Worm (Caenorhabditis elegans) whole organism, L4 larva: ENCODE results near the gene vps-53.
A peak's percentile ranks its signal among the peaks of the same experiment; 100 is the strongest.

Source experiments
- F26F4.8 ChIP-seq: fragments of 200-800 bp; sonication (Bioruptor generic); conservative IDR thresholded peaks from 2 replicates; pipeline ENCODE4 v1.3.6; 2022; ENCODE audit warnings: missing genetic modification characterization, missing compliant biosample characterization
- F44E2.7 ChIP-seq: fragments of 200-800 bp; sonication (Bioruptor generic); IDR thresholded peaks from 2 replicates; pipeline ENCODE4 v2.1.2; 2022; ENCODE audit warnings: missing genetic modification characterization, missing compliant biosample characterization
- T26A8.4 ChIP-seq: fragments of 200-800 bp; sonication (Bioruptor generic); IDR thresholded peaks from 2 replicates; pipeline ENCODE4 v1.3.6; 2022; ENCODE audit warnings: missing genetic modification characterization, missing compliant biosample characterization
- Y48G9A.11 ChIP-seq: fragments of 200-800 bp; sonication (Bioruptor generic); IDR thresholded peaks from 2 replicates; pipeline ENCODE4 v1.3.6; 2022; ENCODE audit warnings: missing genetic modification reagents, missing genetic modification characterization, missing compliant biosample characterization
- Y75B8A.6 ChIP-seq: fragments of 200-800 bp; sonication (Bioruptor generic); IDR thresholded peaks from 2 replicates; pipeline ENCODE4 v1.3.6; 2022; ENCODE audit warnings: missing genetic modification reagents, missing genetic modification characterization, missing compliant biosample characterization
- ZK337.2 ChIP-seq: fragments of 200-800 bp; sonication (Bioruptor generic); IDR thresholded peaks from 2 replicates; pipeline ENCODE4 v1.3.6; 2022; ENCODE audit warnings: missing genetic modification reagents, missing genetic modification characterization, missing compliant biosample characterization
- aha-1 ChIP-seq: fragments of 150-350 bp; peaks from one replicate; lab custom pipeline; 2014; ENCODE audit warnings: missing biosample characterization, missing genetic modification characterization
- ctbp-1 ChIP-seq: fragments of 200-800 bp; sonication (Bioruptor generic); IDR thresholded peaks from 2 replicates; pipeline ENCODE4 v1.3.6; 2022; ENCODE audit warnings: missing genetic modification reagents, missing genetic modification characterization, missing compliant biosample characterization
- daf-19 ChIP-seq: fragments of 200-800 bp; sonication (Bioruptor generic); conservative IDR thresholded peaks from 2 replicates; pipeline ENCODE4 v1.3.6; 2022; ENCODE audit warnings: missing genetic modification characterization, missing compliant biosample characterization
- dmd-6 ChIP-seq: fragments of 200-800 bp; sonication (Bioruptor generic); IDR thresholded peaks from 2 replicates; pipeline ENCODE4 v1.3.6; 2022; ENCODE audit warnings: missing genetic modification reagents, missing genetic modification characterization, missing compliant biosample characterization
- dmd-8 ChIP-seq: fragments of 200-800 bp; sonication (Bioruptor generic); IDR thresholded peaks from 2 replicates; pipeline ENCODE4 v1.3.6; 2022; ENCODE audit warnings: missing genetic modification characterization, missing compliant biosample characterization
- dpl-1 ChIP-seq: fragments of 150-350 bp; optimal IDR thresholded peaks from 2 replicates; lab custom pipeline; 2014; ENCODE audit warnings: missing biosample characterization, missing genetic modification reagents, missing genetic modification characterization
- fkh-10 ChIP-seq: fragments of 150-350 bp; optimal IDR thresholded peaks from 2 replicates; lab custom pipeline; 2014; ENCODE audit warnings: missing biosample characterization, missing genetic modification reagents, missing genetic modification characterization
- fos-1 ChIP-seq: fragments of 150-350 bp; optimal IDR thresholded peaks from 2 replicates; lab custom pipeline; 2014; ENCODE audit warnings: missing biosample characterization, missing genetic modification characterization
- hlh-11 ChIP-seq: fragments of 200-800 bp; sonication (Bioruptor generic); optimal IDR thresholded peaks from 2 replicates; lab custom pipeline; 2018; ENCODE audit warnings: mild to moderate bottlenecking, missing genetic modification characterization, missing compliant biosample characterization
- hlh-30 ChIP-seq: sonication (generic microtip); optimal IDR thresholded peaks from 2 replicates; lab custom pipeline; 2017; ENCODE audit warnings: antibody characterized with exemption, mild to moderate bottlenecking, missing genetic modification characterization, missing compliant biosample characterization; ENCODE audit not compliant: insufficient read depth
- jun-1 ChIP-seq: fragments of 150-350 bp; optimal IDR thresholded peaks from 2 replicates; lab custom pipeline; 2014; ENCODE audit warnings: missing biosample characterization, missing genetic modification reagents, missing genetic modification characterization
- lim-7 ChIP-seq: fragments of 200-800 bp; sonication (Bioruptor generic); IDR thresholded peaks from 2 replicates; pipeline ENCODE4 v1.3.6; 2022; ENCODE audit warnings: missing genetic modification characterization, missing compliant biosample characterization
- lin-1 ChIP-seq: fragments of 200-800 bp; sonication (Bioruptor generic); IDR thresholded peaks from 2 replicates; pipeline ENCODE4 v1.3.6; 2022; ENCODE audit warnings: missing genetic modification reagents, missing genetic modification characterization, missing compliant biosample characterization
- lir-3 ChIP-seq: sonication (generic microtip); optimal IDR thresholded peaks from 2 replicates; lab custom pipeline; 2016; ENCODE audit warnings: mild to moderate bottlenecking, missing genetic modification characterization, missing compliant biosample characterization
- mes-2 ChIP-seq: sonication (generic microtip); optimal IDR thresholded peaks from 2 replicates; lab custom pipeline; 2016; ENCODE audit warnings: missing genotype, mild to moderate bottlenecking, missing genetic modification characterization, missing compliant biosample characterization; ENCODE audit not compliant: poor library complexity, severe bottlenecking
- nhr-28 ChIP-seq: fragments of 150-350 bp; optimal IDR thresholded peaks from 2 replicates; lab custom pipeline; 2014; ENCODE audit warnings: missing biosample characterization, missing genetic modification characterization
- nhr-41 ChIP-seq: fragments of 200-800 bp; sonication (Bioruptor generic); IDR thresholded peaks from 2 replicates; pipeline ENCODE4 v1.3.6; 2022; ENCODE audit warnings: missing genetic modification reagents, missing genetic modification characterization, missing compliant biosample characterization
- nhr-48 ChIP-seq: sonication (generic microtip); optimal IDR thresholded peaks from 2 replicates; lab custom pipeline; 2016; ENCODE audit warnings: mild to moderate bottlenecking, missing genetic modification characterization, missing compliant biosample characterization
- pqm-1 ChIP-seq: sonication (generic microtip); optimal IDR thresholded peaks from 2 replicates; lab custom pipeline; 2017; ENCODE audit warnings: missing biosample characterization, missing genetic modification characterization
- saeg-2 ChIP-seq: fragments of 200-800 bp; sonication (Bioruptor generic); IDR thresholded peaks from 2 replicates; pipeline ENCODE4 v1.3.6; 2022; ENCODE audit warnings: missing genetic modification reagents, missing genetic modification characterization, missing compliant biosample characterization
- skn-1 ChIP-seq: fragments of 150-350 bp; optimal IDR thresholded peaks from 2 replicates; lab custom pipeline; 2014; ENCODE audit warnings: missing biosample characterization, missing genetic modification characterization
- unc-62 ChIP-seq, 3 experiments: fragments of 150-350 bp in 1 of 3; sonication (generic microtip); optimal IDR thresholded peaks in 2 of 3; peaks in 1 of 3; 1 replicate in 1 of 3; 2 replicates in 2 of 3; lab custom pipeline; 2014 to 2017; ENCODE audit warnings: missing biosample characterization in 3 of 3, missing genetic modification characterization in 3 of 3, missing genetic modification reagents in 3 of 3, missing genotype in 1 of 3
- vab-7 ChIP-seq: fragments of 200-800 bp; sonication (Bioruptor generic); IDR thresholded peaks from 2 replicates; pipeline ENCODE4 v1.3.6; 2022; ENCODE audit warnings: missing genetic modification reagents, missing genetic modification characterization, missing compliant biosample characterization
- zag-1 ChIP-seq: fragments of 150-350 bp; optimal IDR thresholded peaks from 2 replicates; lab custom pipeline; 2014; ENCODE audit warnings: missing biosample characterization, missing genetic modification characterization
- ztf-11 ChIP-seq: fragments of 150-350 bp; optimal IDR thresholded peaks from 2 replicates; lab custom pipeline; 2014; ENCODE audit warnings: missing biosample characterization, missing genetic modification characterization

Gene vps-53

DNA sequence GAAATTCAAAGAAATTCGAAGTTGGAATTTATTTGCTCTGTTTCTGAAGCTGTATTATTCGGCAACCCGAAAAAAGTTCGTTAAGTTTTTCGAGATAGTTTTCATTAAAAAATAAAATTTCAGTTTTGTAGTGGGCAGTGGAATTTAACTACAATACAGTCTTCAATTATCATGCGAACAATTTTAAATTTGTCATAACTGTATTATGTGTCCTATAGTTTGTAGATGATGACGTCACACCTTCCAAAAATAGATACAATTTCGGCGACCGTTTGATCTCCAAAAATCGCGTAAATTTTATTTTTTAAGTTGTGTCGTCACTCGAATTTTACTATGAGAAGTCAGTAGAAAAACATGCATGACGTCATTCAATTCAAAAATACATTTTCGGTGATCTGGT is 44.1 kb downstream of the vps-53 start:
- TF ChIP-seq F44E2.7 (GFP tag; lab: Robert Waterston, UW) (no peak), ZK337.2 (GFP tag; lab: Robert Waterston, UW) (no peak), nhr-28 (tag; lab: Kevin White, UChicago) (peak; percentile 51), aha-1 (tag; lab: Kevin White, UChicago) (peak; percentile 84), nhr-48 (tag; lab: Kevin White, UChicago) (no peak)

DNA sequence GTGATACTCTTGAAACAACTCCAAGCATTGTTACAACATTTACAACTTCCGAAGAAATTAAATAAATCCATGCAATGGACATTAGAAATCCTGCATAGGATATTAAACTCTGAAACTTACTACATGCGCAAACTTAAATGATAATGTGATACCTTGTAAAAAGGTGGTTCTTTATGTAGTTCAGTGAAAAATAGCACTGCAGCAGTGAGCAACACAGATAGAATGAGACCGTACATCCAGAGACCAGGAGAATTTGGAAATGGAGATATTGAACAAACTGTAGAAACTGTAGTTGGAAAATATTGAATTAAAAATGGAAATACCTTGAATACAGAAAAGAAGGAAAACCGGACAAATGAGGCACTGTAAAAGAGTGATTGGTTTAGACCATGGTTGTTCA is 46.2 kb downstream of the vps-53 start:
- no peak for TF ChIP-seq lim-7 (GFP tag; lab: Robert Waterston, UW)
- peak; percentile 93 for TF ChIP-seq aha-1 (tag; lab: Kevin White, UChicago)

DNA sequence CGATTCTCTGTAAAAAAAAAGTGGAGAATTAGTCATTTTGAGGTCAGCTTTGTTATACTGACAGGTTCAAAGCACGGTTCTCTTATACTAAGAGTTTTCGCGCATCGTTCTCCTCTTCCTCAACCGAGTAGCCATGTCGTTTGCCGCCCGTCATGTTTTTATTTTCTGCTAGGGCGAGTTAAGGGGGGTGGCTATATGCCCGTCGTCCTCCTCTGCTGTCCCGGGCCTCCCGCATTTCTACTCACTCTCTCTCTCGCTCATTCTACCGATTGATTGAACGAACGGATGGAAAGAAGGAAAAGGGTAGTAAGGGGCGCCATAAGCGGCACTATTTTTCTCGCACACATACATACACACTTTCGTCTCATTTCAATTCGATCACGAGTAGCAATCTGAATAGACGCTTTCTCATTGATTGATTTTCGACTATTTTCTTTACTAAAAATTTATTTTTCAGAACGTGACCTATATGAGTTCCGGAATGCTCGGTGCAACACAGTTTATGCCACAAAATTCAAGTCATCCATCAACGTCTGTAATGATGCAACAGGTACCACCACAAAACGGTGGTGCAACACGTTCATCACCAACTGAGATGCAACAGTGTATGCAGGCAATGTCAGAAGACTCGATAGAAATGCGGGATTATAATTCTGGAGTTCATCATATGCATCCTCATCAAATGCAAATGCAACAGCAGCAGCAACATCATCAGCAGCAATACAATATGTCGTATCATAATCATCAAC is 52.0 kb downstream of the vps-53 start:
- TF ChIP-seq vab-7 (GFP tag; lab: Robert Waterston, UW) (no peak), daf-19 (GFP tag; lab: Robert Waterston, UW) (no peak), aha-1 (tag; lab: Kevin White, UChicago) (peak; percentile 75), F26F4.8 (GFP tag; lab: Robert Waterston, UW) (no peak), unc-62 (GFP tag; optimal IDR thresholded peaks at IDR 0.05 in 1 of 2; lab: Kevin White, UChicago) (peak in 1 of 2 experiments; percentile 75), unc-62 (tag; optimal IDR thresholded peaks at IDR 0.05; lab: Kevin White, UChicago) (no peak)

DNA sequence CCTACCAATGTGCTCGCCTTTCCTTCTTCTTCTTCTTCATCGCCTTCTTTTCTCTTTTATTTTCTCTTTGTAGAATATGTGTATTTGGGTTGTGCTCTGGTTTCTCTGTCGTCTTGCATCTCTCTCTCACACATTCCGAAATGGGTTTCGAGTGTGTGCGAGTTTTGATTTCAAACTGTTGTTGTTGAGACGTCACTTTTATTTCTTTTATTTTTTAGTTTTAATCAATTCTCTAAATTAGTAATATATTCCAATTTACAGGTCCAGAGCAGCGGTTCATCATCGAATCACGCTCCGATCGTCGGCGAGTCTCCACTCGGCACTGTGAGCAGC is 52.7 kb downstream of the vps-53 start:
- no peak for TF ChIP-seq dpl-1 (GFP tag; lab: Kevin White, UChicago)
- TF ChIP-seq hlh-30 (tag; lab: Kevin White, UChicago), result peak; percentile 14
- no peak for TF ChIP-seq jun-1 (tag; lab: Kevin White, UChicago)
- TF ChIP-seq fkh-10, result no peak
- no peak for TF ChIP-seq lin-1
- TF ChIP-seq T26A8.4 (GFP tag; lab: Robert Waterston, UW), result no peak
- no peak for TF ChIP-seq zag-1 (tag; lab: Kevin White, UChicago)
- no peak for TF ChIP-seq nhr-41 (GFP tag; lab: Robert Waterston, UW)
- no peak for TF ChIP-seq Y75B8A.6 (GFP tag; lab: Robert Waterston, UW)
- TF ChIP-seq Y48G9A.11 (GFP tag; lab: Robert Waterston, UW), result no peak
- TF ChIP-seq unc-62 (GFP tag; optimal IDR thresholded peaks at IDR 0.05 in 1 of 2; lab: Kevin White, UChicago), result peak in 1 of 2 experiments; percentile 62
- TF ChIP-seq unc-62 (tag; optimal IDR thresholded peaks at IDR 0.05; lab: Kevin White, UChicago), result no peak
- no peak for TF ChIP-seq saeg-2
- TF ChIP-seq lir-3, result no peak
- TF ChIP-seq dmd-8 (GFP tag; lab: Robert Waterston, UW), result no peak
- no peak for TF ChIP-seq ctbp-1 (GFP tag; lab: Robert Waterston, UW)
- TF ChIP-seq skn-1, result no peak
- TF ChIP-seq nhr-48 (tag; lab: Kevin White, UChicago), result no peak
- TF ChIP-seq hlh-11 (tag; lab: Kevin White, UChicago), result no peak
- TF ChIP-seq fos-1 (tag; lab: Kevin White, UChicago), result no peak
- TF ChIP-seq pqm-1 (tag; lab: Kevin White, UChicago), result no peak
- no peak for TF ChIP-seq dmd-6 (GFP tag; lab: Robert Waterston, UW)
- no peak for TF ChIP-seq ztf-11 (tag; lab: Kevin White, UChicago)
- TF ChIP-seq mes-2 (tag; lab: Kevin White, UChicago), result peak; percentile 34
